Worm (Caenorhabditis elegans) whole organism, early embryonic: ENCODE results near the gene F27E5.9.

Experiments used
- B0310.2 ChIP-seq: sonication (generic microtip); optimal IDR thresholded peaks from 2 replicates; lab custom pipeline; 2016; ENCODE audit warnings: mild to moderate bottlenecking, missing genetic modification characterization, missing compliant biosample characterization
- F13C5.2 ChIP-seq: sonication (generic microtip); optimal IDR thresholded peaks from 2 replicates; lab custom pipeline; 2017; ENCODE audit warnings: mild to moderate bottlenecking, missing genetic modification characterization, inconsistent platforms, missing compliant biosample characterization
- aly-1 ChIP-seq: sonication (generic microtip); optimal IDR thresholded peaks from 2 replicates; lab custom pipeline; 2016; ENCODE audit warnings: missing genetic modification characterization, missing compliant biosample characterization
- ama-1 ChIP-seq: fragments of 150-350 bp; optimal IDR thresholded peaks from 2 replicates; lab custom pipeline; 2014
- ceh-13 ChIP-seq: fragments of 200-800 bp; sonication (Bioruptor generic); optimal IDR thresholded peaks from 2 replicates; lab custom pipeline; 2018; ENCODE audit warnings: mild to moderate bottlenecking, missing genetic modification characterization, missing compliant biosample characterization
- ceh-36 ChIP-seq: sonication (generic microtip); optimal IDR thresholded peaks from 2 replicates; lab custom pipeline; 2016; ENCODE audit warnings: missing genetic modification characterization, inconsistent platforms, missing compliant biosample characterization
- ets-7 ChIP-seq: sonication (generic microtip); optimal IDR thresholded peaks from 2 replicates; lab custom pipeline; 2016; ENCODE audit warnings: missing genotype, missing genetic modification characterization, missing compliant biosample characterization
- flt-1 ChIP-seq: fragments of 200-800 bp; sonication (Bioruptor generic); IDR thresholded peaks from 2 replicates; pipeline ENCODE4 v1.3.6; 2022; ENCODE audit warnings: missing genetic modification characterization, missing compliant biosample characterization
- hmbx-1 ChIP-seq: sonication (generic microtip); optimal IDR thresholded peaks from 2 replicates; lab custom pipeline; 2016; ENCODE audit warnings: mild to moderate bottlenecking, missing genetic modification characterization, missing compliant biosample characterization
- hmg-4 ChIP-seq: fragments of 200-800 bp; sonication (Bioruptor generic); optimal IDR thresholded peaks from 2 replicates; lab custom pipeline; 2018; ENCODE audit warnings: mild to moderate bottlenecking, missing genetic modification characterization, missing compliant biosample characterization
- hnd-1 ChIP-seq: sonication (generic microtip); optimal IDR thresholded peaks from 2 replicates; lab custom pipeline; 2016; ENCODE audit warnings: missing genetic modification characterization, missing compliant biosample characterization
- pes-1 ChIP-seq: fragments of 200-800 bp; sonication (Bioruptor generic); IDR thresholded peaks from 2 replicates; pipeline ENCODE4 v1.3.6; 2022; ENCODE audit warnings: missing genetic modification reagents, missing genetic modification characterization, missing compliant biosample characterization
- scrt-1 ChIP-seq: fragments of 200-800 bp; sonication (Bioruptor generic); IDR thresholded peaks from 2 replicates; pipeline ENCODE4 v1.3.6; 2022; ENCODE audit warnings: missing genetic modification characterization, missing compliant biosample characterization
- sea-1 ChIP-seq: fragments of 200-800 bp; sonication (Bioruptor generic); conservative IDR thresholded peaks from 2 replicates; pipeline ENCODE4 v1.3.6; 2022; ENCODE audit warnings: missing genetic modification characterization, missing compliant biosample characterization
- tbx-11 ChIP-seq: fragments of 200-800 bp; sonication (Bioruptor generic); IDR thresholded peaks from 2 replicates; pipeline ENCODE4 v1.3.6; 2022; ENCODE audit warnings: missing genetic modification characterization, missing compliant biosample characterization
- tbx-37 ChIP-seq: fragments of 200-800 bp; sonication (Bioruptor generic); conservative IDR thresholded peaks from 2 replicates; pipeline ENCODE4 v1.3.6; 2022; ENCODE audit warnings: missing genetic modification reagents, missing genetic modification characterization, missing compliant biosample characterization
- tra-4 ChIP-seq: sonication (generic microtip); optimal IDR thresholded peaks from 2 replicates; lab custom pipeline; 2017; ENCODE audit warnings: missing genetic modification characterization, missing compliant biosample characterization

Gene F27E5.9

DNA sequence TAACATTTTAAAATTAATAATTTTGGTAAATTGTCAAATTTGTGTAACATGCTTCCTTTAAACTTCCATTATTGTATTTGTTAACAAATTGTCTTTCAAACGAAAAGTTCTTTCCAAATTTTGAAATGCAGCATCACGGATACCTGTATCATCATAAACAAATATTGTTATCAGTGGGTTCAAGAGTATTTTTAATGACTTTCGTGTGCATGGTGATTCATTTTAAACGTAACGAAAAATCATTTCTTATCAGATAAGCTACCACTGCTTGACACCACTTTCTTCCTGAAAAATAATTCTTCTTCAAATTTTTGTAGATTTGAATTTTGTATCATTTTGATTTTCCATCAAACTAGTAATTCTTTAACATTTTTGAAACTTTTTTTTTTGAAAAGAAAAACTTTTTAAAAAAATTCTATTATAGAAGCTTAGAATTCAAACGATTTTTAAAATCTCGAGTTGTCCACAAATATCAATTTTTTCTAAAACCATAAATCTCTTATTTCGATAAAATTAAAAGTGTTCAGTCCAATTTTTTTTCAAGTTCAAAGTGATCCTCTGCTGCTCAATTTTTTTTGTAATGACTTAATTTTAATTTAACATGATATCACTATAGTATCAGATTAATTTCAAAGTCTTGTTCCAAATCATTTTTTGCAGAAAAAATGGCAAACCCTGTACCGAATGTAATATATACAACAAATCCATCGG, at the start of gene F27E5.9:
F27E5.9 (plus strand) TSS at position 661 of the 711 bp plus-strand sequence.
- TF ChIP-seq flt-1 (no peak), hmbx-1 (tag; lab: Kevin White, UChicago) (no peak), ama-1 (no peak), scrt-1 (GFP tag; lab: Robert Waterston, UW) (no peak), ceh-36 (tag; lab: Kevin White, UChicago) (no peak), ets-7 (tag; lab: Kevin White, UChicago) (no peak), pes-1 (no peak), hmg-4 (GFP tag; lab: Kevin White, UChicago) (no peak), tbx-11 (GFP tag; lab: Robert Waterston, UW) (no peak), ceh-13 (GFP tag; lab: Kevin White, UChicago) (no peak)

DNA sequence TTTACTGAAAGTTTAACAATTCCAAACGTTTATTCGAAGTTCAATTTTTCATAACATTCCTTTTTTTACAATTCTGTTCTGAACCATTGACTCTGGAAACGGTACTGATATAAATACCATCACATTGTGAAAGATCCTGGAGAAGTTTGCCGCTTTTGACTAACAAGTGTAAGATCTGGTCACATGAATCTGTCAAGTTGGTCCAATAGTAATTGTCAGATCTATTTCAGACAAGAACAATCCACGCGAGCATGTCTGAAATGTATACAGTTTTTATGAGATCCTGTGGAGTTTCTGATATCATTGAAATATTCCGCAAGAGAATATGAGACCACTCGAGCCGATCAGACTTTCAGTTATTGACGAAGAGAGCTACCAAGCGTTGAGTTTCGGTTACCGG, 41.6 kb upstream of the F27E5.9 start:
- TF ChIP-seq aly-1 (tag; lab: Kevin White, UChicago): no peak
- TF ChIP-seq flt-1: no peak
- TF ChIP-seq ceh-13 (GFP tag; lab: Kevin White, UChicago): no peak
- no peak for TF ChIP-seq tra-4
- TF ChIP-seq ets-7 (tag; lab: Kevin White, UChicago): no peak
- no peak for TF ChIP-seq hmbx-1 (tag; lab: Kevin White, UChicago)
- TF ChIP-seq hnd-1 (tag; lab: Kevin White, UChicago): no peak
- no peak for TF ChIP-seq tbx-11 (GFP tag; lab: Robert Waterston, UW)
- no peak for TF ChIP-seq F13C5.2
- TF ChIP-seq hmg-4 (GFP tag; lab: Kevin White, UChicago): no peak
- no peak for TF ChIP-seq ama-1
- TF ChIP-seq scrt-1 (GFP tag; lab: Robert Waterston, UW): no peak
- no peak for TF ChIP-seq sea-1
- TF ChIP-seq tbx-37 (GFP tag; lab: Robert Waterston, UW): no peak
- TF ChIP-seq ceh-36 (tag; lab: Kevin White, UChicago): no peak
- no peak for TF ChIP-seq B0310.2 (tag; lab: Kevin White, UChicago)
- no peak for TF ChIP-seq pes-1

DNA sequence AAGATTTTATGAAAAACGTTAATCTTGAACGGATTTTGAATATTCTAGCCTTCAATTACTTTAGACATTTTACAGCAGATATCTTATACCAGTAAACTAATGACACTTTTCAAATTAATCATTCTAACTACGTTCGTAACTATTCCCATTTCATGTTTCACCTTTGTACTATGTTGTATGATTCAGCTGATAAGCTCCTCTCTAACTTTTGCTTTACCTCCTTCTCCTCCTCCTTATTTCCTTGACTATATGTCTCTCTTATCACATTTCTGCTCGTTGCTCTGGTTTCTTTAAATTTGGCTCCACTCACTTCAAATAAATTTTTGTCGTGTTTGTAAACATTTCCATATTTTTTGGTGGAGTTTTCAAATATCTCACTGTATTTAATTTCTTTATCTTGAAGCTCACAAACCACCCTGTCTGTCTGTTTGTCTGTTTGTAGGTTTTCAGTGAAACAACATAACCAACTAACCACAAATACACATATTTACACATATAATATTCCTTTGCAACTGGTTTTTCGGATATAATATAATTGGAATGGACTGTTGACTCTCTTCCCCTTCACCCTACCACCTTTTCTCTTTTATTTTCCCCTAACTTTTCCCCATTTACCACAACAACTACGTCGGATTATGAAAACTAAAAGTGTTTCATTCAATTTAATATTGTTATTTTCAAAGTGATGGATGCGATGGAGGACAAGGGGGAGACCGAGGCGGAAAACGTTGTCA, 40.4 kb upstream of the F27E5.9 start, which contains the start of gene lact-2:
lact-2 (plus strand) TSS at position 684 of the 734 bp plus-strand sequence.
- no peak for TF ChIP-seq ceh-36 (tag; lab: Kevin White, UChicago)
- TF ChIP-seq flt-1: no peak
- no peak for TF ChIP-seq tbx-11 (GFP tag; lab: Robert Waterston, UW)
- TF ChIP-seq tbx-37 (GFP tag; lab: Robert Waterston, UW): no peak
- TF ChIP-seq ama-1: no peak
- TF ChIP-seq F13C5.2: no peak
- no peak for TF ChIP-seq ceh-13 (GFP tag; lab: Kevin White, UChicago)
- no peak for TF ChIP-seq sea-1
- TF ChIP-seq hmg-4 (GFP tag; lab: Kevin White, UChicago): no peak
- TF ChIP-seq tra-4: no peak
- TF ChIP-seq scrt-1 (GFP tag; lab: Robert Waterston, UW): no peak
- TF ChIP-seq aly-1 (tag; lab: Kevin White, UChicago): no peak
- TF ChIP-seq ets-7 (tag; lab: Kevin White, UChicago): no peak

DNA sequence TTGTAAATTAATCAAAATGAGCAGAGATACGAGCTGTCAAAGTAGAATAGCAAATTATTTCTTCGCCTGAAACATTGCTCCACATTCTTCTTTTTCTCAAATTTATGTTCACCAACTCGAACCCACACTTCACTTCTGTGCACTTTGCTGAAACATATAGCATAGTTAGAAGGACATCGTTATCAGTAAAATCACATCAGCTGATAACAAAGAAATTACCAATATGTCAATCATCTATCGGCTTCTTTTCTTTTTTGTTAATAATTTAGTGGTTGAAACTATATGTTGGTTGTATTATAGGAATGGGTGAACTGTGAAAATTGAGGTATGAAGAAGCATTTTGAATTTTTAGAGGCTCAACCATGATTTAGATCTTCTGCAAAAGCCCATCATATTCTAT, 39.5 kb upstream of the F27E5.9 start:
- TF ChIP-seq ceh-36 (tag; lab: Kevin White, UChicago): no peak
- TF ChIP-seq flt-1: no peak
- TF ChIP-seq hmg-4 (GFP tag; lab: Kevin White, UChicago): no peak
- no peak for TF ChIP-seq scrt-1 (GFP tag; lab: Robert Waterston, UW)
- TF ChIP-seq sea-1: no peak
- no peak for TF ChIP-seq tbx-11 (GFP tag; lab: Robert Waterston, UW)
- TF ChIP-seq tbx-37 (GFP tag; lab: Robert Waterston, UW): no peak
- no peak for TF ChIP-seq ets-7 (tag; lab: Kevin White, UChicago)
- TF ChIP-seq F13C5.2: no peak
- TF ChIP-seq tra-4: no peak
- TF ChIP-seq B0310.2 (tag; lab: Kevin White, UChicago): no peak
- TF ChIP-seq pes-1: no peak

DNA sequence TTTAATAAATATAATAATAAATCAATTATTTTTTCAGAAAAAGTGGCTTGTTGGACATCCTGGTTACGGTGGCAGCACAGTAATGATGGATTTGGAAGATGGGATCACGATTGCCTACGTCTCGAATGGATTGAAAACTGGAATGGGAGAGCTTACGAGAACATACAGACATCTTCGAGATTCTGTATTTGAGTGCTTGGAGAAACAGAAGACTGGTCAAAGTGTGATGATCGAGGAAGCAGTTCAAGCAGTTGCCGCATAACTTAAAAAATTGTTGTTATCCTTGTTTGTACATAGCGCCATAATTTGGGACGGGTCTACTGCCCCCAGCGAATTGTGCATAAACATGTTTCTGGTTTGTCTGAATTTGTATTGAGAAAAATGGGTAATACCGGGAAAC, 36.3 kb upstream of the F27E5.9 start:
- TF ChIP-seq flt-1 (no peak), scrt-1 (GFP tag; lab: Robert Waterston, UW) (no peak)

DNA sequence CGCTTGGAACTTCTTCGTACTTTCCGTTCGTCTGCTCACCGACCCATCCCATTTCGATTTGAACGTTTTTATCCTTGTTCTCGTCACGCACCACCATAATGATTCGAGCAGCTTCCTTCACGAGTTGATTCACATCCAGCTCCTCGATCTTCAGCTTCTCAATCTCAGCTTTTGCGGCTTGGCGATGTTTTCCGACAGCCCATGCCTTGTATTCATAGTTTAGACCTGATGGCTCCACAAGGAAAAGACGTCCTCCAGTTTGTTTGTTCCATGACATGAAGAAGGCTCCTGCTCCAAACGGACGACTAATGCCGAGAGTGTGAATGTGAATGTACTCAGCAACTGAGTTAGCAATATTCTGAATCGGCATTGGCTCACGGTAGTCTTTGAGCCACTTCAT, 35.7 kb upstream of the F27E5.9 start:
- TF ChIP-seq aly-1 (tag; lab: Kevin White, UChicago) (no peak), F13C5.2 (no peak), hnd-1 (tag; lab: Kevin White, UChicago) (no peak), ceh-13 (GFP tag; lab: Kevin White, UChicago) (no peak), ama-1 (no peak), tbx-37 (GFP tag; lab: Robert Waterston, UW) (no peak)

DNA sequence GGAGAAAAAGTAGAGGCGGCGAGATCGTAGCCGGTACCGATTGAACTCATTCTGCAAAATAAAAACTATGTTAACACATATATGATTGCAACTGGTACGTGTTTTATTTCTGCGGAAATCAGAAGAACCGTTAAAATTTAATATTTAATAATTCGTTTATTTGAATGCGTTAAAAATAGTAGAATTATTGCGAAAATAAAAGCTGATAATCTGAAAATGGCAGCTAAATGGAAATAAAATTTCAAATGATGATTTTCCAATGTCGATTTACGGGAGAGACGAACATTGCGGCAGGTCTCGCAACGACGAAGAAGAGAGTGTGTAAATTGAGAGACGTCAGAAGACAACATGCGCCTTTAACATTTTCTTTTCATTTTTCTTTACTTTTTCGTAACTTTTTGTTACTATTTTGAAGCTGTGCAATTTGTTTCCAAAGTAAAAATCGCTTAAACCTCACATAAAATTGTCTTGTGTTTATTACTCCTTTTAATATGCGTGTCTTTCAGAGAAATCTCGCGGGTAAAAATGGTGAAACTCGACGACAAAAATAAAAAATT, 34.9 kb upstream of the F27E5.9 start, which contains the start of the genes pas-7 and puf-12:
pas-7 (minus strand) TSS at position 51 of the 557 bp plus-strand sequence.
puf-12 (plus strand) TSS at position 507 of the 557 bp plus-strand sequence.
- no peak for TF ChIP-seq sea-1
- TF ChIP-seq scrt-1 (GFP tag; lab: Robert Waterston, UW): no peak
- no peak for TF ChIP-seq flt-1
- TF ChIP-seq F13C5.2: no peak
- no peak for TF ChIP-seq ets-7 (tag; lab: Kevin White, UChicago)
- no peak for TF ChIP-seq hmg-4 (GFP tag; lab: Kevin White, UChicago)
- no peak for TF ChIP-seq tbx-11 (GFP tag; lab: Robert Waterston, UW)
- no peak for TF ChIP-seq B0310.2 (tag; lab: Kevin White, UChicago)
- TF ChIP-seq ceh-36 (tag; lab: Kevin White, UChicago): no peak
- TF ChIP-seq ceh-13 (GFP tag; lab: Kevin White, UChicago): no peak
- no peak for TF ChIP-seq ama-1
- no peak for TF ChIP-seq hmbx-1 (tag; lab: Kevin White, UChicago)
- no peak for TF ChIP-seq hnd-1 (tag; lab: Kevin White, UChicago)
- TF ChIP-seq tra-4: no peak
- TF ChIP-seq tbx-37 (GFP tag; lab: Robert Waterston, UW): no peak
- no peak for TF ChIP-seq pes-1
- no peak for TF ChIP-seq aly-1 (tag; lab: Kevin White, UChicago)
